Worm (Caenorhabditis elegans): ENCODE measurements around the gene fat-5.

fat-5 gene

ce11 chrV:17706217-17706806, 18.5 kb upstream of the fat-5 start:
- no peak for TF ChIP-seq nhr-42 (GFP tag; IDR thresholded peaks at IDR 0.05)
- peak; percentile 92 for TF ChIP-seq aha-1 (tag)
- peak in 1 of 2 experiments; percentile 94 for TF ChIP-seq unc-62 (GFP tag; optimal IDR thresholded peaks at IDR 0.05 in 1 of 2)
- no peak for TF ChIP-seq unc-62 (tag; optimal IDR thresholded peaks at IDR 0.05)

- TF ChIP-seq daf-12 (tag; optimal IDR thresholded peaks at IDR 0.05) (no peak), dmd-9 (GFP tag; IDR thresholded peaks at IDR 0.05) (no peak), lsy-2 (tag; optimal IDR thresholded peaks at IDR 0.05) (no peak), pha-4 (GFP tag; IDR thresholded peaks at IDR 0.05) (no peak), pha-4 (tag; optimal IDR thresholded peaks at IDR 0.05) (no peak), daf-16 (GFP tag; optimal IDR thresholded peaks at IDR 0.05) (no peak), daf-16 (tag; optimal IDR thresholded peaks at IDR 0.05) (no peak), dmd-8 (GFP tag; IDR thresholded peaks at IDR 0.05) (no peak), skn-1 (tag; optimal IDR thresholded peaks at IDR 0.05) (no peak), Y48G9A.11 (GFP tag; IDR thresholded peaks at IDR 0.05) (no peak), T26A8.4 (GFP tag; IDR thresholded peaks at IDR 0.05) (no peak), Y75B8A.6 (GFP tag; IDR thresholded peaks at IDR 0.05) (no peak), tra-1 (GFP tag; IDR thresholded peaks at IDR 0.05) (no peak), nhr-48 (tag; optimal IDR thresholded peaks at IDR 0.05) (no peak), nhr-102 (tag; optimal IDR thresholded peaks at IDR 0.05) (no peak), gei-8 (GFP tag; optimal IDR thresholded peaks at IDR 0.05) (no peak)
Observed at ce11 chrV:17707022-17707421, 17.8 kb upstream of the fat-5 start, which contains the start of gene srh-31. Gene srh-31, plus strand, starts transcription at chrV:17707322.

ce11 chrV:17712349-17712748, 12.5 kb upstream of the fat-5 start:
- TF ChIP-seq lir-3 (tag; optimal IDR thresholded peaks at IDR 0.05) = no peak
- peak; percentile 60 for TF ChIP-seq set-16 (GFP tag; IDR thresholded peaks at IDR 0.05)
- TF ChIP-seq aha-1 (tag) = peak; percentile 58

- peak; percentile 99 for TF ChIP-seq pqm-1 (tag; optimal IDR thresholded peaks at IDR 0.05)
- TF ChIP-seq lin-39 (tag; optimal IDR thresholded peaks at IDR 0.05) = no peak
- peak; percentile 14 for TF ChIP-seq cey-2 (tag; optimal IDR thresholded peaks at IDR 0.05; ENCODE audit: borderline replicate concordance, insufficient read depth)
- TF ChIP-seq tra-1 (GFP tag; IDR thresholded peaks at IDR 0.05) = peak; percentile 68; the same call in 1 of the 2 replicates
- TF ChIP-seq lin-1 (GFP tag; IDR thresholded peaks at IDR 0.05) = peak; percentile 33; the same call in 1 of the 2 replicates
- peak; percentile 91 for TF ChIP-seq nhr-28 (tag; optimal IDR thresholded peaks at IDR 0.05)
- TF ChIP-seq daf-16 (GFP tag; optimal IDR thresholded peaks at IDR 0.05) = no peak
- peak; percentile 63 for TF ChIP-seq daf-16 (tag; optimal IDR thresholded peaks at IDR 0.05)
- TF ChIP-seq dmd-6 (GFP tag; IDR thresholded peaks at IDR 0.05) = peak; percentile 83
- TF ChIP-seq hlh-11 (tag; optimal IDR thresholded peaks at IDR 0.05) = peak; percentile 62
- TF ChIP-seq php-3 (GFP tag; IDR thresholded peaks at IDR 0.05) = peak; percentile 61; the same call in 1 of the 2 replicates
- no peak for TF ChIP-seq mes-2 (tag; optimal IDR thresholded peaks at IDR 0.05; ENCODE audit: poor library complexity, severe bottlenecking)
- no peak for TF ChIP-seq snpc-4 (tag; optimal IDR thresholded peaks at IDR 0.05)
- no peak for TF ChIP-seq ctbp-1 (GFP tag; IDR thresholded peaks at IDR 0.05)
- peak; percentile 44 for TF ChIP-seq nhr-77 (tag; optimal IDR thresholded peaks at IDR 0.05)
Observed at ce11 chrV:17714330-17714729, 10.5 kb upstream of the fat-5 start, which contains the start of gene twk-33. Gene twk-33, minus strand, starts transcription at chrV:17714377.

- TF ChIP-seq arid-1 (GFP tag; conservative IDR thresholded peaks at IDR 0.05) (no peak), lsy-2 (tag; optimal IDR thresholded peaks at IDR 0.05) (no peak), dmd-6 (GFP tag; IDR thresholded peaks at IDR 0.05) (no peak), jun-1 (tag; optimal IDR thresholded peaks at IDR 0.05) (no peak), D1046.2 (GFP tag; IDR thresholded peaks at IDR 0.05) (no peak), ceh-20 (GFP tag; IDR thresholded peaks at IDR 0.05) (no peak), ztf-11 (tag; optimal IDR thresholded peaks at IDR 0.05) (no peak), zag-1 (tag; optimal IDR thresholded peaks at IDR 0.05) (no peak), rbr-2 (tag; optimal IDR thresholded peaks at IDR 0.05) (no peak), ztf-7 (tag; optimal IDR thresholded peaks at IDR 0.05) (no peak)
Observed at ce11 chrV:17718647-17719046, 6.2 kb upstream of the fat-5 start, which contains the start of gene str-77. Gene str-77, plus strand, starts transcription at chrV:17718947.

Data from whole organism, L4 larva.